Fruit fly (Drosophila melanogaster) whole organism, embryonic: ENCODE measurements around the gene Rchy1.

ENCODE experiments used
- Bgb ChIP-seq: fragments of 200-800 bp; sonication (Bioruptor generic); IDR thresholded peaks from 2 replicates; pipeline ENCODE4 v1.3.6; 2022; ENCODE audit warnings: missing biosample characterization, missing genetic modification characterization; ENCODE audit not compliant: partially characterized antibody
- CG12104 ChIP-seq: fragments of 200-800 bp; sonication (Bioruptor generic); optimal IDR thresholded peaks from 3 replicates; lab custom pipeline; 2016; ENCODE audit warnings: missing biosample characterization, missing genetic modification characterization
- CG14441 ChIP-seq: fragments of 200-800 bp; sonication (Bioruptor generic); IDR thresholded peaks from 2 replicates; pipeline ENCODE4 v1.3.6; 2022; ENCODE audit warnings: missing biosample characterization, missing genetic modification characterization
- CG15514 ChIP-seq: fragments of 200-800 bp; sonication (Bioruptor generic); optimal IDR thresholded peaks from 3 replicates; lab custom pipeline; 2017; ENCODE audit warnings: missing biosample characterization, missing genetic modification characterization, mild to moderate bottlenecking, moderate library complexity, missing genetic modification reagents
- CG15696 ChIP-seq: fragments of 200-800 bp; sonication (Bioruptor generic); optimal IDR thresholded peaks from 2 replicates; lab custom pipeline; 2019; ENCODE audit warnings: missing biosample characterization, mild to moderate bottlenecking, missing genetic modification characterization, moderate library complexity
- CG17186 ChIP-seq: fragments of 200-800 bp; sonication (Bioruptor generic); optimal IDR thresholded peaks from 3 replicates; lab custom pipeline; 2017; ENCODE audit warnings: missing biosample characterization, missing genetic modification reagents, missing genetic modification characterization
- CG17568 ChIP-seq: fragments of 200-800 bp; sonication (Bioruptor generic); optimal IDR thresholded peaks from 2 replicates; lab custom pipeline; 2018; ENCODE audit warnings: missing biosample characterization, mild to moderate bottlenecking, missing genetic modification characterization, moderate library complexity
- CG18262 ChIP-seq: fragments of 200-800 bp; optimal IDR thresholded peaks from 3 replicates; lab custom pipeline; 2019; ENCODE audit warnings: missing biosample characterization, mild to moderate bottlenecking, missing genetic modification characterization, moderate library complexity
- CG2678 ChIP-seq: fragments of 200-800 bp; sonication (Bioruptor generic); optimal IDR thresholded peaks from 3 replicates; lab custom pipeline; 2019; ENCODE audit warnings: missing biosample characterization, mild to moderate bottlenecking, missing genetic modification characterization, moderate library complexity
- CG31224 ChIP-seq: fragments of 200-800 bp; sonication (Bioruptor generic); IDR thresholded peaks from 2 replicates; pipeline ENCODE4 v1.3.6; 2022; ENCODE audit warnings: missing biosample characterization, missing genetic modification characterization
- CG31441 ChIP-seq: fragments of 200-800 bp; sonication (Bioruptor generic); IDR thresholded peaks from 2 replicates; pipeline ENCODE4 v1.3.6; 2022; ENCODE audit warnings: missing biosample characterization, missing genetic modification characterization
- CG32772 ChIP-seq: fragments of 200-800 bp; sonication (Bioruptor generic); IDR thresholded peaks from 2 replicates; pipeline ENCODE4 v1.3.6; 2022; ENCODE audit warnings: missing biosample characterization, missing genetic modification characterization
- CG3407 ChIP-seq: fragments of 200-800 bp; sonication (Bioruptor generic); optimal IDR thresholded peaks from 2 replicates; lab custom pipeline; 2018; ENCODE audit warnings: missing biosample characterization, mild to moderate bottlenecking, missing genetic modification characterization
- CG34376 ChIP-seq: fragments of 200-800 bp; sonication (Bioruptor generic); optimal IDR thresholded peaks from 2 replicates; lab custom pipeline; 2018; ENCODE audit warnings: missing biosample characterization, mild to moderate bottlenecking, missing genetic modification characterization
- CG6689 ChIP-seq: fragments of 200-800 bp; sonication (Bioruptor generic); IDR thresholded peaks from 2 replicates; pipeline ENCODE4 v1.3.6; 2022; ENCODE audit warnings: missing biosample characterization, missing genetic modification characterization
- CG7271 ChIP-seq: fragments of 200-800 bp; sonication (Bioruptor generic); optimal IDR thresholded peaks from 2 replicates; lab custom pipeline; 2018; ENCODE audit warnings: missing biosample characterization, mild to moderate bottlenecking, missing genetic modification characterization, moderate library complexity
- CG7357 ChIP-seq: fragments of 200-800 bp; sonication (Bioruptor generic); IDR thresholded peaks from 3 replicates; pipeline ENCODE4 v1.3.6; 2022; ENCODE audit warnings: missing biosample characterization, missing genetic modification characterization
- CG8924 ChIP-seq: fragments of 200-800 bp; optimal IDR thresholded peaks from 3 replicates; lab custom pipeline; 2019; ENCODE audit warnings: missing biosample characterization, mild to moderate bottlenecking, missing genetic modification characterization, moderate library complexity
- CG9215 ChIP-seq: fragments of 200-800 bp; sonication (Bioruptor generic); IDR thresholded peaks from 2 replicates; pipeline ENCODE4 v1.3.6; 2022; ENCODE audit warnings: missing biosample characterization, missing genetic modification characterization
- CoRest ChIP-seq: fragments of 200-800 bp; sonication (Bioruptor generic); optimal IDR thresholded peaks from 3 replicates; lab custom pipeline; 2018; ENCODE audit warnings: missing biosample characterization, mild to moderate bottlenecking, missing genetic modification characterization, moderate library complexity
- D19B ChIP-seq: fragments of 200-800 bp; sonication (Bioruptor generic); optimal IDR thresholded peaks from 2 replicates; lab custom pipeline; 2017; ENCODE audit warnings: missing biosample characterization, mild to moderate bottlenecking, missing genetic modification characterization
- Dfd ChIP-seq, 2 experiments: fragments of >200 bp; optimal IDR thresholded peaks; 2 replicates each; lab custom pipeline; 2017; ENCODE audit warnings: missing biosample characterization in 2 of 2, missing genetic modification characterization in 2 of 2
- Doc2 ChIP-seq: fragments of 200-800 bp; sonication (Bioruptor generic); IDR thresholded peaks from 2 replicates; pipeline ENCODE4 v1.3.6; 2022; ENCODE audit warnings: missing biosample characterization, missing genetic modification characterization
- Ets97D ChIP-seq: fragments of 200-800 bp; sonication (Bioruptor generic); optimal IDR thresholded peaks from 3 replicates; lab custom pipeline; 2016; ENCODE audit warnings: missing biosample characterization, missing genetic modification characterization
- Fer1 ChIP-seq: fragments of 200-800 bp; sonication (Bioruptor generic); optimal IDR thresholded peaks from 2 replicates; lab custom pipeline; 2017; ENCODE audit warnings: missing biosample characterization, mild to moderate bottlenecking, missing genetic modification characterization
- Gug ChIP-seq: fragments of 200-800 bp; sonication (Bioruptor generic); IDR thresholded peaks from 4 replicates; pipeline ENCODE4 v1.3.6; 2022; ENCODE audit warnings: missing biosample characterization, missing genetic modification characterization
- HLH4C ChIP-seq: fragments of 200-800 bp; sonication (Bioruptor generic); IDR thresholded peaks from 3 replicates; pipeline ENCODE4 v1.3.6; 2022; ENCODE audit warnings: missing biosample characterization, missing genetic modification characterization; ENCODE audit not compliant: partially characterized antibody
- Hmr ChIP-seq: fragments of 200-800 bp; sonication (Bioruptor generic); optimal IDR thresholded peaks from 3 replicates; lab custom pipeline; 2017; ENCODE audit warnings: mild to moderate bottlenecking, missing biosample characterization, missing genetic modification reagents, missing genetic modification characterization
- Hr51 ChIP-seq, 2 experiments: fragments of 200-800 bp; sonication (Bioruptor generic); optimal IDR thresholded peaks; 2 replicates in 1 of 2; 3 replicates in 1 of 2; lab custom pipeline; 2016 to 2018; ENCODE audit warnings: missing biosample characterization in 2 of 2, missing genetic modification characterization in 2 of 2, mild to moderate bottlenecking in 1 of 2, moderate library complexity in 1 of 2
- Hr78 ChIP-seq, 2 experiments: fragments of 200-800 bp in 1 of 2; fragments of >200 bp in 1 of 2; sonication (Bioruptor generic) in 1 of 2; optimal IDR thresholded peaks; 2 replicates each; lab custom pipeline; 2017 to 2019; ENCODE audit warnings: missing biosample characterization in 2 of 2, missing genetic modification characterization in 2 of 2, mild to moderate bottlenecking in 1 of 2, moderate library complexity in 1 of 2
- Jarid2 ChIP-seq: fragments of 200-800 bp; sonication (Bioruptor generic); optimal IDR thresholded peaks from 3 replicates; lab custom pipeline; 2017; ENCODE audit warnings: mild to moderate bottlenecking, missing biosample characterization, missing genetic modification reagents, missing genetic modification characterization
- Opbp ChIP-seq: fragments of 200-800 bp; sonication (Bioruptor generic); IDR thresholded peaks from 3 replicates; pipeline ENCODE4 v1.3.6; 2022; ENCODE audit warnings: missing biosample characterization, missing genetic modification characterization; ENCODE audit not compliant: partially characterized antibody
- Xbp1 ChIP-seq: fragments of 200-800 bp; sonication (Bioruptor generic); optimal IDR thresholded peaks from 3 replicates; lab custom pipeline; 2016; ENCODE audit warnings: missing biosample characterization, mild to moderate bottlenecking, missing genetic modification characterization
- ab ChIP-seq: fragments of 200-800 bp; sonication (Bioruptor generic); optimal IDR thresholded peaks from 2 replicates; lab custom pipeline; 2016; ENCODE audit warnings: missing biosample characterization, missing genetic modification characterization
- bowl ChIP-seq: fragments of 200-800 bp; sonication (Bioruptor generic); IDR thresholded peaks from 2 replicates; pipeline ENCODE4 v1.3.6; 2022; ENCODE audit warnings: missing biosample characterization, missing genetic modification characterization
- cg ChIP-seq: fragments of 200-800 bp; sonication (Bioruptor generic); optimal IDR thresholded peaks from 3 replicates; lab custom pipeline; 2019; ENCODE audit warnings: missing biosample characterization, mild to moderate bottlenecking, missing genetic modification characterization, moderate library complexity
- chinmo ChIP-seq: fragments of 200-800 bp; sonication (Bioruptor generic); IDR thresholded peaks from 4 replicates; pipeline ENCODE4 v1.3.6; 2022; ENCODE audit warnings: missing biosample characterization, missing genetic modification characterization; ENCODE audit not compliant: partially characterized antibody
- chm ChIP-seq: fragments of 200-800 bp; sonication (Bioruptor generic); IDR thresholded peaks from 2 replicates; pipeline ENCODE4 v1.3.6; 2022; ENCODE audit warnings: missing biosample characterization, missing genetic modification characterization
- croc ChIP-seq: fragments of 200-800 bp; sonication (Bioruptor generic); conservative IDR thresholded peaks from 3 replicates; pipeline ENCODE4 v1.3.6; 2022; ENCODE audit warnings: missing biosample characterization, missing genetic modification characterization
- dmrt11E ChIP-seq: fragments of 200-800 bp; sonication (Bioruptor generic); optimal IDR thresholded peaks from 3 replicates; lab custom pipeline; 2018; ENCODE audit warnings: missing biosample characterization, mild to moderate bottlenecking, missing genetic modification characterization, moderate library complexity
- gcm ChIP-seq: fragments of 200-800 bp; sonication (Bioruptor generic); optimal IDR thresholded peaks from 2 replicates; lab custom pipeline; 2019; ENCODE audit warnings: missing biosample characterization, mild to moderate bottlenecking, missing genetic modification characterization, moderate library complexity
- ham ChIP-seq: fragments of 200-800 bp; sonication (Bioruptor generic); IDR thresholded peaks from 2 replicates; pipeline ENCODE4 v1.3.6; 2022; ENCODE audit warnings: missing biosample characterization, missing genetic modification characterization
- lola ChIP-seq, 3 experiments: fragments of >200 bp in 2 of 3; fragments of 200-800 bp in 1 of 3; sonication (Bioruptor generic) in 1 of 3; optimal IDR thresholded peaks; 2 replicates each; lab custom pipeline; 2017 to 2019; ENCODE audit warnings: missing biosample characterization in 3 of 3, missing genetic modification characterization in 3 of 3, mild to moderate bottlenecking in 1 of 3, moderate library complexity in 1 of 3
- mld ChIP-seq: fragments of 200-800 bp; sonication (Bioruptor generic); IDR thresholded peaks from 3 replicates; pipeline ENCODE4 v1.3.6; 2022; ENCODE audit warnings: missing biosample characterization, missing genetic modification characterization; ENCODE audit not compliant: partially characterized antibody
- nerfin-2 ChIP-seq: fragments of 200-800 bp; sonication (Bioruptor generic); IDR thresholded peaks from 2 replicates; pipeline ENCODE4 v1.3.6; 2022; ENCODE audit warnings: missing biosample characterization, missing genetic modification characterization; ENCODE audit not compliant: partially characterized antibody
- pita ChIP-seq: fragments of 200-800 bp; sonication (Bioruptor generic); optimal IDR thresholded peaks from 2 replicates; lab custom pipeline; 2017; ENCODE audit warnings: missing biosample characterization, mild to moderate bottlenecking, missing genetic modification characterization
- so ChIP-seq: fragments of 200-800 bp; sonication (Bioruptor generic); IDR thresholded peaks from 3 replicates; pipeline ENCODE4 v1.3.6; 2022; ENCODE audit warnings: missing biosample characterization, missing genetic modification characterization
- sqz ChIP-seq: fragments of 200-800 bp; sonication (Bioruptor generic); optimal IDR thresholded peaks from 3 replicates; lab custom pipeline; 2018; ENCODE audit warnings: missing biosample characterization, mild to moderate bottlenecking, missing genetic modification characterization
- unc-4 ChIP-seq: fragments of 200-800 bp; sonication (Bioruptor generic); IDR thresholded peaks from 2 replicates; pipeline ENCODE4 v1.3.6; 2022; ENCODE audit warnings: missing biosample characterization, missing genetic modification characterization; ENCODE audit not compliant: partially characterized antibody
- wek ChIP-seq: fragments of 200-800 bp; sonication (Bioruptor generic); optimal IDR thresholded peaks from 3 replicates; lab custom pipeline; 2018; ENCODE audit warnings: missing biosample characterization, mild to moderate bottlenecking, missing genetic modification characterization, moderate library complexity

Gene Rchy1

DNA sequence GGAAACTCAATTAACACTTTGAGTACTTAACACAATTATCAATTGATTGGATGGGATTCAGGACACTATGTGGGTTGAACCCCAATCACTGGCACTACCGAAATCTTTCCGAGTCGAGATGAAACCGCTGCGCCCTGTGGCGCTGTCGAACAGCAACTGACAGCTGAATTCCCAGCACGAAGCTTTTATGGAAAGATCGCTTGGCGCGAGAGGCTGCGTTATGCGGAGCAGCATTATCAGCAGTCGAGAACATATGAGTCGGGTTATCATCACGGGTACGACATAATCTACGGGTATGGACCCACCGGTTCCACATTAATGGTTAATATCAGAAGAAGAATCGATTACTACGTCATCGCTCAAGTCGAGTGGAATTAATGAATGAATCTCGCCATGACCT lies 42.3 kb downstream of the Rchy1 start, which contains the start of gene Tig (continued):
- peak; percentile 76 for TF ChIP-seq CG34376
- TF ChIP-seq D19B (GFP tag; lab: Kevin White, UChicago) = no peak
- TF ChIP-seq ab (GFP tag; lab: Kevin White, UChicago) = no peak
- no peak for TF ChIP-seq Fer1
- TF ChIP-seq CG7271 (tag; lab: Kevin White, UChicago) = no peak
- TF ChIP-seq ham (GFP tag; lab: Robert Waterston, UW) = no peak
- no peak for TF ChIP-seq chm (GFP tag; lab: Robert Waterston, UW)
- TF ChIP-seq Ets97D (GFP tag; lab: Kevin White, UChicago) = no peak
- TF ChIP-seq Bgb = 0 out of 2 replicates have a peak, but pooled peaks have one; percentile 14
- peak; percentile 42 for TF ChIP-seq gcm
- no peak for TF ChIP-seq cg (GFP tag; lab: Kevin White, UChicago)
- no peak for TF ChIP-seq so (GFP tag; lab: Robert Waterston, UW)
- peak; percentile 26 for TF ChIP-seq Jarid2 (GFP tag; lab: Kevin White, UChicago)
- TF ChIP-seq CG31224 (GFP tag; lab: Robert Waterston, UW) = peak; percentile 55
- no peak for TF ChIP-seq bowl (GFP tag; lab: Robert Waterston, UW)
- TF ChIP-seq CG17186 (GFP tag; lab: Kevin White, UChicago) = no peak
- no peak for TF ChIP-seq CG8924 (tag; lab: Kevin White, UChicago)
- TF ChIP-seq Opbp (GFP tag; lab: Robert Waterston, UW) = no peak
- no peak for TF ChIP-seq nerfin-2 (GFP tag; lab: Robert Waterston, UW)
- TF ChIP-seq CG32772 (GFP tag; lab: Robert Waterston, UW) = no peak
- TF ChIP-seq CG12104 (GFP tag; lab: Kevin White, UChicago) = no peak
- no peak for TF ChIP-seq CG15514 (GFP tag; lab: Kevin White, UChicago)
- TF ChIP-seq HLH4C = no peak
- TF ChIP-seq Dfd (GFP tag; optimal IDR thresholded peaks at IDR 0.05; lab: Kevin White, UChicago) = no peak
- no peak for TF ChIP-seq Hr51 (GFP tag; optimal IDR thresholded peaks at IDR 0.05; lab: Kevin White, UChicago)
- no peak for TF ChIP-seq lola (GFP tag; optimal IDR thresholded peaks at IDR 0.05; lab: Kevin White, UChicago)
- no peak for TF ChIP-seq CG18262 (tag; lab: Kevin White, UChicago)
- TF ChIP-seq CG7357 (GFP tag; lab: Robert Waterston, UW) = no peak
- no peak for TF ChIP-seq Xbp1 (GFP tag; lab: Kevin White, UChicago)
- TF ChIP-seq mld (GFP tag; lab: Robert Waterston, UW) = no peak
- no peak for TF ChIP-seq CG17568
- TF ChIP-seq CG15696 (tag; lab: Kevin White, UChicago) = no peak
- TF ChIP-seq pita (GFP tag; lab: Kevin White, UChicago) = no peak
- no peak for TF ChIP-seq dmrt11E (tag; lab: Kevin White, UChicago)
- no peak for TF ChIP-seq CG9215 (GFP tag; lab: Robert Waterston, UW)
- TF ChIP-seq wek (GFP tag; lab: Kevin White, UChicago) = no peak
- TF ChIP-seq unc-4 = no peak
- TF ChIP-seq CG31441 (GFP tag; lab: Robert Waterston, UW) = no peak
- no peak for TF ChIP-seq croc
- 0 out of 4 replicates have a peak, but pooled peaks have one; percentile 62 for TF ChIP-seq chinmo (GFP tag; lab: Robert Waterston, UW)
- no peak for TF ChIP-seq sqz (GFP tag; lab: Kevin White, UChicago)
- TF ChIP-seq CoRest (tag; lab: Kevin White, UChicago) = no peak
- no peak for TF ChIP-seq CG3407
- TF ChIP-seq Doc2 = no peak
- peak in 1 of 2 experiments; percentile 51 for TF ChIP-seq Hr78 (GFP tag; optimal IDR thresholded peaks at IDR 0.05; lab: Kevin White, UChicago)
- no peak for TF ChIP-seq CG2678
- TF ChIP-seq Gug (GFP tag; lab: Robert Waterston, UW) = no peak
- TF ChIP-seq Hmr (GFP tag; lab: Kevin White, UChicago) = no peak
- no peak for TF ChIP-seq CG14441
- TF ChIP-seq CG6689 (GFP tag; lab: Robert Waterston, UW) = no peak
